Worm (Caenorhabditis elegans): ENCODE results near the gene pph-4.1.
"Not testable (repeated sequence)": the region's sequence is repeated elsewhere in the genome, so short reads cannot be mapped to it uniquely, and the experiment has no call there.

Gene pph-4.1

ce11 chrIII:12351301-12351700 is at the start of gene pph-4.1, which contains the start of gene Y75B8A.31:
Gene pph-4.1 (minus strand): TSS chrIII:12351336.
Gene Y75B8A.31 (plus strand): TSS chrIII:12351642.
- no peak for TF ChIP-seq unc-62 (GFP tag; optimal IDR thresholded peaks at IDR 0.05)

ce11 chrIII:12399709-12400108 is 48.6 kb upstream of the pph-4.1 start:
- TF ChIP-seq unc-62 (GFP tag; optimal IDR thresholded peaks at IDR 0.05) = no peak

- no peak for TF ChIP-seq unc-62 (GFP tag; optimal IDR thresholded peaks at IDR 0.05)
These were observed 47.3 kb upstream of the pph-4.1 start for ce11 chrIII:12398468-12398867.

- TF ChIP-seq unc-62 (GFP tag; optimal IDR thresholded peaks at IDR 0.05) = no peak
These were observed 43.9 kb upstream of the pph-4.1 start, which contains the start of gene Y49E10.10 for ce11 chrIII:12395085-12395484. Gene Y49E10.10 (plus strand): TSS chrIII:12395465.

ce11 chrIII:12388106-12388505 is 37.0 kb upstream of the pph-4.1 start:
- no peak for TF ChIP-seq unc-62 (GFP tag; optimal IDR thresholded peaks at IDR 0.05)

ce11 chrIII:12386597-12386996 is 35.5 kb upstream of the pph-4.1 start, which contains the start of gene Y49E10.30:
Gene Y49E10.30 (plus strand): TSS chrIII:12386897.
- not testable (repeated sequence) for TF ChIP-seq unc-62 (GFP tag; optimal IDR thresholded peaks at IDR 0.05)

- TF ChIP-seq unc-62 (GFP tag; optimal IDR thresholded peaks at IDR 0.05) = not testable (repeated sequence)
These were observed 32.6 kb upstream of the pph-4.1 start, which contains the start of gene Y49E10.4 for ce11 chrIII:12383709-12384108. Gene Y49E10.4 (minus strand): TSS chrIII:12383809.

- TF ChIP-seq unc-62 (GFP tag; optimal IDR thresholded peaks at IDR 0.05) = no peak
These were observed 26.1 kb upstream of the pph-4.1 start, which contains the start of gene pph-4.2 for ce11 chrIII:12377198-12377662. Gene pph-4.2 (minus strand): TSS chrIII:12377248.

ce11 chrIII:12375614-12376013 is 24.5 kb upstream of the pph-4.1 start:
- no peak for TF ChIP-seq unc-62 (GFP tag; optimal IDR thresholded peaks at IDR 0.05)

ce11 chrIII:12373807-12374266 is 22.7 kb upstream of the pph-4.1 start, which contains the start of gene glrx-5:
Gene glrx-5 (minus strand): TSS chrIII:12373857.
- TF ChIP-seq unc-62 (GFP tag; optimal IDR thresholded peaks at IDR 0.05) = no peak

- no peak for TF ChIP-seq unc-62 (GFP tag; optimal IDR thresholded peaks at IDR 0.05)
These were observed 22.2 kb upstream of the pph-4.1 start for ce11 chrIII:12373306-12373705.

ce11 chrIII:12372080-12373065 is 21.2 kb upstream of the pph-4.1 start:
- no peak for TF ChIP-seq unc-62 (GFP tag; optimal IDR thresholded peaks at IDR 0.05)

- TF ChIP-seq unc-62 (GFP tag; optimal IDR thresholded peaks at IDR 0.05) = no peak
These were observed 18.9 kb upstream of the pph-4.1 start, which contains the start of gene rpt-6 for ce11 chrIII:12370011-12370506. Gene rpt-6 (plus strand): TSS chrIII:12370456.

- no peak for TF ChIP-seq unc-62 (GFP tag; optimal IDR thresholded peaks at IDR 0.05)
These were observed 18.3 kb upstream of the pph-4.1 start for ce11 chrIII:12369476-12369875.

ce11 chrIII:12368462-12369306 is 17.5 kb upstream of the pph-4.1 start, which contains the start of gene his-72:
Gene his-72 (minus strand): TSS chrIII:12369050.
- TF ChIP-seq unc-62 (GFP tag; optimal IDR thresholded peaks at IDR 0.05) = no peak
